Worm (Caenorhabditis elegans) whole organism, mixed stage, embryonic: ENCODE measurements around the gene F52D10.2.

Source experiments
- M03D4.4 ChIP-seq: sonication (generic microtip); optimal IDR thresholded peaks from 2 replicates; lab custom pipeline; 2017; ENCODE audit warnings: mild to moderate bottlenecking, missing genetic modification characterization, missing compliant biosample characterization
- bed-3 ChIP-seq: fragments of 200-800 bp; sonication (Bioruptor generic); optimal IDR thresholded peaks from 3 replicates; lab custom pipeline; 2018; ENCODE audit warnings: mild to moderate bottlenecking, missing genetic modification characterization, moderate library complexity, missing compliant biosample characterization
- blmp-1 ChIP-seq: fragments of 150-350 bp; optimal IDR thresholded peaks from 2 replicates; lab custom pipeline; 2014; ENCODE audit warnings: missing biosample characterization, missing genetic modification characterization
- ceh-43 ChIP-seq: fragments of 200-800 bp; sonication (Bioruptor generic); optimal IDR thresholded peaks from 2 replicates; lab custom pipeline; 2018; ENCODE audit warnings: mild to moderate bottlenecking, missing genetic modification characterization, moderate library complexity, missing compliant biosample characterization
- ceh-83 ChIP-seq: fragments of 200-800 bp; sonication (Bioruptor generic); optimal IDR thresholded peaks from 2 replicates; lab custom pipeline; 2018; ENCODE audit warnings: mild to moderate bottlenecking, missing genetic modification characterization, missing compliant biosample characterization
- ces-1 ChIP-seq: fragments of 150-350 bp; optimal IDR thresholded peaks from 2 replicates; lab custom pipeline; 2014; ENCODE audit warnings: missing biosample characterization, missing genetic modification reagents, missing genetic modification characterization
- cnd-1 ChIP-seq: fragments of 200-800 bp; sonication (Bioruptor generic); optimal IDR thresholded peaks from 2 replicates; lab custom pipeline; 2018; ENCODE audit warnings: mild to moderate bottlenecking, missing genetic modification characterization, missing compliant biosample characterization
- drap-1 ChIP-seq: fragments of 200-800 bp; sonication (Bioruptor generic); optimal IDR thresholded peaks from 3 replicates; lab custom pipeline; 2018; ENCODE audit warnings: mild to moderate bottlenecking, missing genetic modification characterization, missing compliant biosample characterization
- elt-1 ChIP-seq: sonication (generic microtip); optimal IDR thresholded peaks from 2 replicates; lab custom pipeline; 2017; ENCODE audit warnings: missing genetic modification characterization, mild to moderate bottlenecking, missing compliant biosample characterization, antibody characterized with exemption, moderate library complexity, borderline replicate concordance; ENCODE audit not compliant: insufficient read depth
- elt-3 ChIP-seq: fragments of 150-350 bp; optimal IDR thresholded peaks from 2 replicates; lab custom pipeline; 2014; ENCODE audit warnings: missing biosample characterization, missing genetic modification characterization
- flh-1 ChIP-seq: fragments of 200-800 bp; sonication (Bioruptor generic); optimal IDR thresholded peaks from 2 replicates; lab custom pipeline; 2018; ENCODE audit warnings: mild to moderate bottlenecking, missing genetic modification characterization, moderate library complexity, missing compliant biosample characterization
- ham-2 ChIP-seq: fragments of 200-800 bp; sonication (Bioruptor generic); optimal IDR thresholded peaks from 2 replicates; lab custom pipeline; 2018; ENCODE audit warnings: mild to moderate bottlenecking, missing genetic modification characterization, missing compliant biosample characterization
- hlh-1 ChIP-seq: fragments of 150-350 bp; optimal IDR thresholded peaks from 2 replicates; lab custom pipeline; 2014; ENCODE audit warnings: missing biosample characterization, missing genetic modification reagents, missing genetic modification characterization
- lin-13 ChIP-seq: fragments of 150-350 bp; optimal IDR thresholded peaks from 2 replicates; lab custom pipeline; 2014; ENCODE audit warnings: missing biosample characterization, missing genetic modification characterization
- lsy-2 ChIP-seq: fragments of 150-350 bp; optimal IDR thresholded peaks from 2 replicates; lab custom pipeline; 2014; ENCODE audit warnings: missing biosample characterization, missing genetic modification characterization
- mab-5 ChIP-seq: fragments of 150-350 bp; optimal IDR thresholded peaks from 2 replicates; lab custom pipeline; 2014; ENCODE audit warnings: missing biosample characterization, missing genetic modification characterization
- mep-1 ChIP-seq: fragments of 150-350 bp; optimal IDR thresholded peaks from 2 replicates; lab custom pipeline; 2017; ENCODE audit warnings: missing biosample characterization, missing genetic modification reagents, missing genetic modification characterization, inconsistent platforms
- mls-2 ChIP-seq: sonication (generic microtip); optimal IDR thresholded peaks from 2 replicates; lab custom pipeline; 2016; ENCODE audit warnings: mild to moderate bottlenecking, missing genetic modification characterization, moderate library complexity, missing compliant biosample characterization
- nhr-12 ChIP-seq: fragments of 150-350 bp; optimal IDR thresholded peaks from 2 replicates; lab custom pipeline; 2014; ENCODE audit warnings: missing biosample characterization, missing genetic modification characterization
- nhr-2 ChIP-seq: fragments of 150-350 bp; optimal IDR thresholded peaks from 2 replicates; lab custom pipeline; 2014; ENCODE audit warnings: missing biosample characterization, missing genetic modification characterization
- nhr-237 ChIP-seq: fragments of 150-350 bp; optimal IDR thresholded peaks from 2 replicates; lab custom pipeline; 2014; ENCODE audit warnings: missing biosample characterization, missing genetic modification characterization
- nhr-28 ChIP-seq: fragments of 150-350 bp; optimal IDR thresholded peaks from 2 replicates; lab custom pipeline; 2014; ENCODE audit warnings: missing biosample characterization, missing genetic modification characterization
- nhr-76 ChIP-seq: sonication (generic microtip); optimal IDR thresholded peaks from 2 replicates; lab custom pipeline; 2017; ENCODE audit warnings: missing biosample characterization, missing genetic modification characterization
- pha-4 ChIP-seq: fragments of 150-350 bp; optimal IDR thresholded peaks from 2 replicates; lab custom pipeline; 2018; ENCODE audit warnings: missing biosample characterization, missing genetic modification reagents, missing genetic modification characterization
- sem-2 ChIP-seq: fragments of 200-800 bp; sonication (Bioruptor generic); optimal IDR thresholded peaks from 2 replicates; lab custom pipeline; 2018; ENCODE audit warnings: mild to moderate bottlenecking, missing genetic modification characterization, missing compliant biosample characterization
- snpc-4 ChIP-seq: fragments of 150-350 bp; optimal IDR thresholded peaks from 2 replicates; lab custom pipeline; 2014; ENCODE audit warnings: missing biosample characterization, missing genetic modification characterization
- sptf-1 ChIP-seq: sonication (generic microtip); optimal IDR thresholded peaks from 2 replicates; lab custom pipeline; 2017; ENCODE audit warnings: mild to moderate bottlenecking, missing genetic modification characterization, moderate library complexity, missing compliant biosample characterization
- tbx-8 ChIP-seq: fragments of 200-800 bp; sonication (Bioruptor generic); optimal IDR thresholded peaks from 2 replicates; lab custom pipeline; 2018; ENCODE audit warnings: mild to moderate bottlenecking, missing genetic modification characterization, moderate library complexity, missing compliant biosample characterization
- unc-39 ChIP-seq: fragments of 150-350 bp; optimal IDR thresholded peaks from 2 replicates; lab custom pipeline; 2014; ENCODE audit warnings: missing biosample characterization, missing genetic modification characterization
- unc-62 ChIP-seq: fragments of 150-350 bp; optimal IDR thresholded peaks from 2 replicates; lab custom pipeline; 2014; ENCODE audit warnings: missing biosample characterization, missing genetic modification reagents, missing genetic modification characterization
- zip-8 ChIP-seq: fragments of 150-350 bp; optimal IDR thresholded peaks from 2 replicates; lab custom pipeline; 2014; ENCODE audit warnings: missing biosample characterization, missing genetic modification characterization
- ztf-11 ChIP-seq: fragments of 150-350 bp; optimal IDR thresholded peaks from 2 replicates; lab custom pipeline; 2014; ENCODE audit warnings: missing biosample characterization, missing genetic modification characterization

F52D10.2 gene

DNA sequence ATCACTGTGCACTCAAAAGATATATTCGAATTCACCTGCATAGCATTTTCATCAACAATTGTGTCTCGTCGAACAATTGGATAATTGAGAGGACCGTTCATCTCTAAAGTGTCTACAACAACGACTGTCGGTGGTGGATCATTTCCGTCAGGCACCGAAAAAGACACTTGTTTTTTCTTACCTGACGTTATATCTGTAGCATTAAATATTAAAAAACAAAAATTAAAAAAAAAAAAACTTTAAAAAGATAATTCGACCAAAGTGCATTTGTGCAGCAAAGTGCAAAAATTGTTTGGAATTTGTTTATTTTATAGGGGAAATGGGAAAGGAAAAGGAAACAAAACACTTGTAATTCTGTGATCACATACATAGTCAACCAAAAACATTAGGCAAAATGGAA, 35.5 kb upstream of the F52D10.2 start, which contains the start of gene twk-44:
Gene twk-44, minus strand, starts transcription at position 101 of the 400 bp plus-strand sequence.
- no peak for TF ChIP-seq ceh-43 (GFP tag; lab: Kevin White, UChicago)
- no peak for TF ChIP-seq mab-5 (tag; lab: Kevin White, UChicago)
- TF ChIP-seq elt-1 (tag; lab: Kevin White, UChicago) = no peak
- no peak for TF ChIP-seq lsy-2 (tag; lab: Kevin White, UChicago)
- TF ChIP-seq mep-1 (tag; lab: Kevin White, UChicago) = no peak
- no peak for TF ChIP-seq nhr-12 (tag; lab: Kevin White, UChicago)
- no peak for TF ChIP-seq lin-13 (tag; lab: Kevin White, UChicago)
- TF ChIP-seq elt-3 (tag; lab: Kevin White, UChicago) = no peak
- TF ChIP-seq drap-1 = no peak
- TF ChIP-seq sptf-1 = no peak
- TF ChIP-seq flh-1 (GFP tag; lab: Kevin White, UChicago) = no peak
- no peak for TF ChIP-seq zip-8
- no peak for TF ChIP-seq ztf-11 (tag; lab: Kevin White, UChicago)
- TF ChIP-seq mls-2 (tag; lab: Kevin White, UChicago) = no peak
- no peak for TF ChIP-seq ham-2 (GFP tag; lab: Kevin White, UChicago)
- TF ChIP-seq, all 35 proteins: peak for 0

ce11 chrX:11624621-11625020, 33.1 kb upstream of the F52D10.2 start:
- TF ChIP-seq zip-8 (no peak), mep-1 (tag; lab: Kevin White, UChicago) (no peak), mls-2 (tag; lab: Kevin White, UChicago) (no peak), flh-1 (GFP tag; lab: Kevin White, UChicago) (no peak), M03D4.4 (tag; lab: Kevin White, UChicago) (no peak), ceh-83 (GFP tag; lab: Kevin White, UChicago) (no peak), tbx-8 (GFP tag; lab: Kevin White, UChicago) (no peak), snpc-4 (tag; lab: Kevin White, UChicago) (no peak), unc-39 (tag; lab: Kevin White, UChicago) (no peak), ceh-43 (GFP tag; lab: Kevin White, UChicago) (no peak), elt-3 (tag; lab: Kevin White, UChicago) (no peak), bed-3 (GFP tag; lab: Kevin White, UChicago) (no peak), nhr-237 (tag; lab: Kevin White, UChicago) (no peak), unc-62 (no peak), ztf-11 (tag; lab: Kevin White, UChicago) (no peak), drap-1 (no peak), sem-2 (no peak), hlh-1 (tag; lab: Kevin White, UChicago) (no peak)

- no peak for TF ChIP-seq sem-2
- no peak for TF ChIP-seq mls-2 (tag; lab: Kevin White, UChicago)
- TF ChIP-seq nhr-76 = no peak
- TF ChIP-seq nhr-2 = no peak
- TF ChIP-seq cnd-1 (tag; lab: Kevin White, UChicago) = no peak
- TF ChIP-seq sptf-1 = no peak
- TF ChIP-seq, all 35 proteins: peak for 0
Measured at ce11 chrX:11623442-11623841, 31.9 kb upstream of the F52D10.2 start.

- no peak for TF ChIP-seq ztf-11 (tag; lab: Kevin White, UChicago)
- no peak for TF ChIP-seq mls-2 (tag; lab: Kevin White, UChicago)
- TF ChIP-seq lsy-2 (tag; lab: Kevin White, UChicago) = no peak
- no peak for TF ChIP-seq pha-4
- TF ChIP-seq nhr-76 = no peak
- TF ChIP-seq nhr-12 (tag; lab: Kevin White, UChicago) = no peak
- no peak for TF ChIP-seq blmp-1
- TF ChIP-seq snpc-4 (tag; lab: Kevin White, UChicago) = no peak
- TF ChIP-seq zip-8 = no peak
- TF ChIP-seq tbx-8 (GFP tag; lab: Kevin White, UChicago) = no peak
- TF ChIP-seq sem-2 = no peak
- no peak for TF ChIP-seq nhr-28 (tag; lab: Kevin White, UChicago)
- TF ChIP-seq cnd-1 (tag; lab: Kevin White, UChicago) = no peak
- TF ChIP-seq ces-1 = no peak
- no peak for TF ChIP-seq elt-1 (tag; lab: Kevin White, UChicago)
- no peak for TF ChIP-seq lin-13 (tag; lab: Kevin White, UChicago)
- TF ChIP-seq, all 35 proteins: peak for 0
Measured at ce11 chrX:11621997-11622396, 30.5 kb upstream of the F52D10.2 start, which contains the start of gene sto-3. Gene sto-3, minus strand, starts transcription at chrX:11622097.
